Worm (Caenorhabditis elegans) whole organism, L1 larva: ENCODE data around the gene ivd-1.

Experiments
- blmp-1 ChIP-seq: fragments of 150-350 bp; optimal IDR thresholded peaks from 2 replicates; lab custom pipeline; 2014; ENCODE audit warnings: missing biosample characterization, missing genetic modification characterization
- ceh-82 ChIP-seq, 3 experiments: fragments of 150-350 bp in 1 of 3; sonication (generic microtip) in 2 of 3; optimal IDR thresholded peaks; 2 replicates each; lab custom pipeline; 2014 to 2017; ENCODE audit warnings: missing biosample characterization in 3 of 3, missing genetic modification characterization in 3 of 3
- elt-3 ChIP-seq, 6 experiments: fragments of 150-350 bp in 1 of 6; sonication (generic microtip); optimal IDR thresholded peaks; 2 replicates each; lab custom pipeline; 2017 to 2018; ENCODE audit warnings: missing biosample characterization in 6 of 6, missing genetic modification characterization in 6 of 6, inconsistent platforms in 1 of 6
- lin-15B ChIP-seq: fragments of 150-350 bp; sonication (generic microtip); optimal IDR thresholded peaks from 3 replicates; lab custom pipeline; 2014; ENCODE audit warnings: missing biosample characterization, missing genetic modification characterization
- lsy-2 ChIP-seq, 2 experiments: fragments of 150-350 bp; optimal IDR thresholded peaks; 2 replicates each; lab custom pipeline; 2014; ENCODE audit warnings: missing biosample characterization in 2 of 2, missing genetic modification characterization in 2 of 2
- unc-62 ChIP-seq: fragments of 150-350 bp; optimal IDR thresholded peaks from 2 replicates; lab custom pipeline; 2014; ENCODE audit warnings: missing biosample characterization, missing genetic modification reagents, missing genetic modification characterization
- ztf-11 ChIP-seq, 2 experiments: sonication (generic microtip); optimal IDR thresholded peaks; 2 replicates each; lab custom pipeline; 2016 to 2017; ENCODE audit warnings: missing genetic modification characterization in 2 of 2, missing biosample characterization in 1 of 2, missing compliant biosample characterization in 1 of 2

- no peak for TF ChIP-seq lsy-2 (tag; optimal IDR thresholded peaks at IDR 0.05; lab: Kevin White, UChicago)
- TF ChIP-seq blmp-1 (tag; lab: Kevin White, UChicago), result no peak
- no peak for TF ChIP-seq ceh-82 (tag; optimal IDR thresholded peaks at IDR 0.05; lab: Kevin White, UChicago)
- TF ChIP-seq ztf-11 (tag; optimal IDR thresholded peaks at IDR 0.05; lab: Kevin White, UChicago), result no peak
- no peak for TF ChIP-seq lin-15B
- no peak for TF ChIP-seq elt-3 (tag; optimal IDR thresholded peaks at IDR 0.05; lab: Kevin White, UChicago)
- TF ChIP-seq unc-62 (GFP tag; lab: Kevin White, UChicago), result no peak
Observed at ce11 chrIV:5037489-5037888, 51.2 kb downstream of the ivd-1 start, which contains the start of gene C09B9.1.
